Worm (Caenorhabditis elegans): ENCODE measurements around the gene math-18.

Gene math-18

ce11 chrII:2195541-2195940 is 41.7 kb downstream of the math-18 start:
- TF ChIP-seq cog-1 (tag; optimal IDR thresholded peaks at IDR 0.05): peak; percentile 33
- TF ChIP-seq ztf-23 (GFP tag; IDR thresholded peaks at IDR 0.05): no peak

DNA sequence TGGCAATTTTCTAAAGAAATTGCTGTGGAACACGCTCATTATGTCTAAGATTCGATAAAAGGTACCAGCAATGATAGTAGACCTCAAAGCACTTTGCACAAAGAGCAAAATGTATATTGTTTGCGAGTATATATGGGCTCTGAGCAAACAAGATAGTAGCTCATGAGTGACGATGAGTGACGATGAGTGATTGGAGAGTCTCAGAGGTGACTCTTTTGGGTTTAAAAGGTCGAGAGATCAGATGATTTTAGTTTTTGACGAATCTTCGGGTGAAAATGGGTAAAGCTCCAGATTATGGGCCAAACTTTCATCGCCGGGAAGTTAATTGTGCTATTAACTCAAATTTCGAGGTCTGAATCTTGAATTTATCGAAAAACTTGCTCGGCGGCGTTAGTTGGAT is 42.9 kb downstream of the math-18 start:
- TF ChIP-seq med-1 (GFP tag; optimal IDR thresholded peaks at IDR 0.05; ENCODE audit: insufficient read depth): no peak
- TF ChIP-seq klf-2 (GFP tag; conservative IDR thresholded peaks at IDR 0.05): no peak
- TF ChIP-seq ref-1 (GFP tag; conservative IDR thresholded peaks at IDR 0.05): no peak
- no peak for TF ChIP-seq ztf-23 (GFP tag; IDR thresholded peaks at IDR 0.05)
- no peak for TF ChIP-seq tab-1 (GFP tag; IDR thresholded peaks at IDR 0.05)
- TF ChIP-seq cog-1 (tag; optimal IDR thresholded peaks at IDR 0.05): no peak
- no peak for TF ChIP-seq T22C8.4 (GFP tag; IDR thresholded peaks at IDR 0.05)
- no peak for TF ChIP-seq ztf-29 (GFP tag; IDR thresholded peaks at IDR 0.05)
- TF ChIP-seq flt-1 (GFP tag; IDR thresholded peaks at IDR 0.05): no peak

DNA sequence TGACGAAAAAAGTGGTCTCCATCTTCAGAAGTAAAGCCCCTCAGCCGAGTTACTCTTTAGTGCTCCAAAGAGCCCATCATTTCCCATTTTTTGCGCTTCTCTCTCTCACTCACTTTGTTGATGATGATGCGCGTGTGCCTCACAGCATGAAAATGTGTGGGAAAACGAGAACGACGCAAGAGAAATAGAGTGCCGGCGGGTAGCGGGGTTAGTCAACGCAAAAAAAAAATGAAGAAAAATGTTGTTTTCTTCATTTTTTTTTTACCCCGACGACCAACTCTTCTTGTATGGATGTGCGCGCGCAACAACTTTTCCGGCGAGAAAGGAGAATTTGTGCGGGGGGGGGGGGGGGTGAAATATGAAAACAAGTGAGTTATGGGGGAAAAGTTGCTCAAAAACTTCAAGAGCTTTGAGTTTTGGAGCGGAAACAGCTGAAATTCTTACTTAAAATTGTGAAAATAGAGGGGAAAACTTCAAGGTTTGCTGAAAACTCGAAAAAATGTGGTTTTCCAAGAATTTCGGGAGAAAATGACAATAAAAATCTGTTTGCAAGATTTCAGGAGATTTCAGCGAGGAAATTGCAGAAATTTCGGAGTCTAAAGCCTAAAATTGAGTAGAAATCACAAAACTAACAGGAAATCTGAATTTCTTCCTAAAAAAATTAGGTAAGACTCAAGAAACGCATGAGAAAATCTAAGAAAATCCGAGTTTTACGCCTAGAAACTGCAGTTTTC is 43.9 kb downstream of the math-18 start, which contains the start of gene C33C12.1:
C33C12.1 (plus strand) TSS at position 684 of the 734 bp plus-strand sequence.
- TF ChIP-seq ref-1 (GFP tag; conservative IDR thresholded peaks at IDR 0.05) (no peak), ztf-23 (GFP tag; IDR thresholded peaks at IDR 0.05) (no peak), med-1 (GFP tag; optimal IDR thresholded peaks at IDR 0.05; ENCODE audit: insufficient read depth) (no peak), T22C8.4 (GFP tag; IDR thresholded peaks at IDR 0.05) (no peak), ztf-29 (GFP tag; IDR thresholded peaks at IDR 0.05) (no peak), tab-1 (GFP tag; IDR thresholded peaks at IDR 0.05) (no peak), flt-1 (GFP tag; IDR thresholded peaks at IDR 0.05) (no peak), cog-1 (tag; optimal IDR thresholded peaks at IDR 0.05) (no peak), klf-2 (GFP tag; conservative IDR thresholded peaks at IDR 0.05) (no peak)

DNA sequence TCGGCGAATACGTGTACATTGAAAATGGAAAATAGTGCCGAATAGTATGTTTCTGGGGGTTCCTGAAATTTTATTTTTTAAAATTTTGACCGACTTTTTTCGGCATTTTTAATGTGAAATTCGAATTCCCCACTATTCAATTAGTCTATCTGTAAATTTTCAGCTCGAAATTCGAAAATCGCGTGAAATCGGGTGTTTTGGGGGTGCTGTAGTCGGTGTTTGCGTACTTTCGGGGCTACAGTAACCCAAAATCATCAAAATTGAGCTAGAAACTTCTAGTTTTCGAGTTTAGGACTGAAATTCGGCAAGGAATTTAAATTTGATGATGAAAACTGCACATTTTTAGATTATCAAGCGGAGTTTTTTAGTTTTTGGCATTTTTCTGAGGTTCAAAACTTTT is 48.3 kb downstream of the math-18 start:
- TF ChIP-seq cog-1 (tag; optimal IDR thresholded peaks at IDR 0.05): no peak
- TF ChIP-seq ztf-29 (GFP tag; IDR thresholded peaks at IDR 0.05): no peak
- TF ChIP-seq flt-1 (GFP tag; IDR thresholded peaks at IDR 0.05): no peak
- no peak for TF ChIP-seq tab-1 (GFP tag; IDR thresholded peaks at IDR 0.05)
- no peak for TF ChIP-seq ztf-23 (GFP tag; IDR thresholded peaks at IDR 0.05)
- TF ChIP-seq T22C8.4 (GFP tag; IDR thresholded peaks at IDR 0.05): no peak

- TF ChIP-seq klf-2 (GFP tag; conservative IDR thresholded peaks at IDR 0.05): no peak
- TF ChIP-seq med-1 (GFP tag; optimal IDR thresholded peaks at IDR 0.05; ENCODE audit: insufficient read depth): no peak
- no peak for TF ChIP-seq ztf-29 (GFP tag; IDR thresholded peaks at IDR 0.05)
- no peak for TF ChIP-seq cog-1 (tag; optimal IDR thresholded peaks at IDR 0.05)
- TF ChIP-seq ztf-23 (GFP tag; IDR thresholded peaks at IDR 0.05): no peak
- no peak for TF ChIP-seq tab-1 (GFP tag; IDR thresholded peaks at IDR 0.05)
- TF ChIP-seq T22C8.4 (GFP tag; IDR thresholded peaks at IDR 0.05): no peak
- no peak for TF ChIP-seq flt-1 (GFP tag; IDR thresholded peaks at IDR 0.05)
- TF ChIP-seq ref-1 (GFP tag; conservative IDR thresholded peaks at IDR 0.05): no peak
These were observed 50.3 kb downstream of the math-18 start, which contains the start of gene Y59C2A.2 for ce11 chrII:2204077-2204476. Gene Y59C2A.2 (minus strand): TSS chrII:2204137.

Data from whole organism, midembryonic.